Worm (Caenorhabditis elegans) whole organism, L1 larva: ENCODE results near the gene srz-97.

Experiments
- C34B4.2 ChIP-seq: sonication (generic microtip); optimal IDR thresholded peaks from 2 replicates; lab custom pipeline; 2017; ENCODE audit warnings: mild to moderate bottlenecking, missing genetic modification characterization, missing compliant biosample characterization
- aha-1 ChIP-seq: fragments of 150-350 bp; optimal IDR thresholded peaks from 2 replicates; lab custom pipeline; 2014; ENCODE audit warnings: missing biosample characterization, missing genetic modification characterization
- aly-2 ChIP-seq: fragments of 150-350 bp; optimal IDR thresholded peaks from 2 replicates; lab custom pipeline; 2014; ENCODE audit warnings: missing biosample characterization, missing genetic modification characterization
- ama-1 ChIP-seq: fragments of 150-350 bp; optimal IDR thresholded peaks from 2 replicates; lab custom pipeline; 2014
- ceh-82 ChIP-seq, 3 experiments: fragments of 150-350 bp in 1 of 3; sonication (generic microtip) in 2 of 3; optimal IDR thresholded peaks; 2 replicates each; lab custom pipeline; 2014 to 2017; ENCODE audit warnings: missing biosample characterization in 3 of 3, missing genetic modification characterization in 3 of 3
- ceh-90 ChIP-seq: sonication (generic microtip); optimal IDR thresholded peaks from 2 replicates; lab custom pipeline; 2016; ENCODE audit warnings: missing genetic modification characterization, missing compliant biosample characterization
- efl-1 ChIP-seq, 4 experiments: fragments of 150-350 bp; optimal IDR thresholded peaks in 3 of 4; peaks in 1 of 4; 1 replicate in 1 of 4; 2 replicates in 3 of 4; lab custom pipeline; 2014; ENCODE audit warnings: missing biosample characterization in 2 of 4, missing genetic modification characterization in 2 of 4, missing genetic modification reagents in 2 of 4
- efl-3 ChIP-seq: fragments of 200-800 bp; sonication (Bioruptor generic); optimal IDR thresholded peaks from 2 replicates; lab custom pipeline; 2018; ENCODE audit warnings: mild to moderate bottlenecking, missing genetic modification characterization, missing compliant biosample characterization
- egl-13 ChIP-seq: sonication (generic microtip); optimal IDR thresholded peaks from 2 replicates; lab custom pipeline; 2016; ENCODE audit warnings: missing genotype, missing genetic modification reagents, missing genetic modification characterization, missing compliant biosample characterization
- elt-2 ChIP-seq: sonication (generic microtip); optimal IDR thresholded peaks from 2 replicates; lab custom pipeline; 2016; ENCODE audit warnings: missing genetic modification characterization, mild to moderate bottlenecking, inconsistent platforms, missing compliant biosample characterization, missing genetic modification reagents
- fkh-10 ChIP-seq: sonication (generic microtip); optimal IDR thresholded peaks from 2 replicates; lab custom pipeline; 2017; ENCODE audit warnings: missing biosample characterization, missing genetic modification reagents, missing genetic modification characterization
- fkh-4 ChIP-seq: sonication (generic microtip); optimal IDR thresholded peaks from 2 replicates; lab custom pipeline; 2016; ENCODE audit warnings: missing compliant biosample characterization, missing genetic modification characterization, borderline replicate concordance
- hlh-4 ChIP-seq: sonication (generic microtip); optimal IDR thresholded peaks from 2 replicates; lab custom pipeline; 2016; ENCODE audit warnings: mild to moderate bottlenecking, missing genetic modification characterization, missing compliant biosample characterization
- irx-1 ChIP-seq: sonication (generic microtip); optimal IDR thresholded peaks from 2 replicates; lab custom pipeline; 2016; ENCODE audit warnings: missing genetic modification characterization, missing compliant biosample characterization
- jun-1 ChIP-seq: fragments of 150-350 bp; optimal IDR thresholded peaks from 2 replicates; lab custom pipeline; 2014; ENCODE audit warnings: missing biosample characterization, missing genetic modification reagents, missing genetic modification characterization
- lin-14 ChIP-seq: fragments of 200-800 bp; sonication (Bioruptor generic); optimal IDR thresholded peaks from 2 replicates; lab custom pipeline; 2018; ENCODE audit warnings: mild to moderate bottlenecking, missing genetic modification characterization, moderate library complexity, missing compliant biosample characterization
- lin-35 ChIP-seq, 2 experiments: fragments of 150-350 bp; optimal IDR thresholded peaks; 2 replicates each; lab custom pipeline; 2014; ENCODE audit warnings: missing biosample characterization in 2 of 2, missing genetic modification characterization in 2 of 2, missing genetic modification reagents in 2 of 2
- lsy-2 ChIP-seq, 2 experiments: fragments of 150-350 bp; optimal IDR thresholded peaks; 2 replicates each; lab custom pipeline; 2014; ENCODE audit warnings: missing biosample characterization in 2 of 2, missing genetic modification characterization in 2 of 2
- mdl-1 ChIP-seq, 2 experiments: fragments of 150-350 bp; optimal IDR thresholded peaks; 2 replicates each; lab custom pipeline; 2014 to 2017; ENCODE audit warnings: missing biosample characterization in 2 of 2, missing genetic modification characterization in 2 of 2, inconsistent platforms in 1 of 2
- mef-2 ChIP-seq: fragments of 150-350 bp; optimal IDR thresholded peaks from 2 replicates; lab custom pipeline; 2014; ENCODE audit warnings: missing biosample characterization, missing genetic modification characterization
- mep-1 ChIP-seq: fragments of 150-350 bp; optimal IDR thresholded peaks from 2 replicates; lab custom pipeline; 2014; ENCODE audit warnings: missing biosample characterization, missing genetic modification characterization
- nhr-12 ChIP-seq: sonication (generic microtip); optimal IDR thresholded peaks from 2 replicates; lab custom pipeline; 2017; ENCODE audit warnings: missing biosample characterization, missing genetic modification characterization
- nhr-20 ChIP-seq: sonication (generic microtip); optimal IDR thresholded peaks from 2 replicates; lab custom pipeline; 2016; ENCODE audit warnings: mild to moderate bottlenecking, missing genetic modification characterization, missing compliant biosample characterization
- nhr-237 ChIP-seq: fragments of 150-350 bp; optimal IDR thresholded peaks from 2 replicates; lab custom pipeline; 2014; ENCODE audit warnings: missing biosample characterization, missing genetic modification characterization
- nhr-28 ChIP-seq: fragments of 150-350 bp; optimal IDR thresholded peaks from 2 replicates; lab custom pipeline; 2014; ENCODE audit warnings: missing biosample characterization, missing genetic modification characterization
- nhr-71 ChIP-seq: sonication (generic microtip); optimal IDR thresholded peaks from 2 replicates; lab custom pipeline; 2016; ENCODE audit warnings: mild to moderate bottlenecking, missing genetic modification characterization, moderate library complexity, missing compliant biosample characterization
- nhr-76 ChIP-seq: sonication (generic microtip); optimal IDR thresholded peaks from 2 replicates; lab custom pipeline; 2017; ENCODE audit warnings: missing biosample characterization, missing genetic modification characterization
- nhr-77 ChIP-seq: fragments of 150-350 bp; optimal IDR thresholded peaks from 2 replicates; lab custom pipeline; 2014; ENCODE audit warnings: missing biosample characterization, missing genetic modification characterization
- nhr-90 ChIP-seq: sonication (generic microtip); optimal IDR thresholded peaks from 2 replicates; lab custom pipeline; 2016; ENCODE audit warnings: mild to moderate bottlenecking, missing genetic modification characterization, missing compliant biosample characterization; ENCODE audit not compliant: poor library complexity
- pag-3 ChIP-seq: sonication (generic microtip); optimal IDR thresholded peaks from 2 replicates; lab custom pipeline; 2017; ENCODE audit warnings: missing genetic modification characterization, mild to moderate bottlenecking, missing compliant biosample characterization, antibody characterized with exemption, borderline replicate concordance; ENCODE audit not compliant: insufficient read depth
- pax-3 ChIP-seq: fragments of 200-800 bp; sonication (Bioruptor generic); optimal IDR thresholded peaks from 2 replicates; lab custom pipeline; 2018; ENCODE audit warnings: mild to moderate bottlenecking, missing genetic modification characterization, moderate library complexity, missing compliant biosample characterization
- pqm-1 ChIP-seq: sonication (generic microtip); optimal IDR thresholded peaks from 3 replicates; lab custom pipeline; 2017; ENCODE audit warnings: missing biosample characterization, missing genetic modification characterization
- rnt-1 ChIP-seq: sonication (generic microtip); optimal IDR thresholded peaks from 2 replicates; lab custom pipeline; 2016; ENCODE audit warnings: mild to moderate bottlenecking, missing genetic modification characterization, moderate library complexity, missing compliant biosample characterization
- snpc-4 ChIP-seq: fragments of 150-350 bp; optimal IDR thresholded peaks from 2 replicates; lab custom pipeline; 2014; ENCODE audit warnings: missing biosample characterization, missing genetic modification characterization
- sptf-1 ChIP-seq: fragments of 150-350 bp; optimal IDR thresholded peaks from 2 replicates; lab custom pipeline; 2014; ENCODE audit warnings: missing biosample characterization, missing genetic modification characterization
- swsn-7 ChIP-seq: sonication (generic microtip); optimal IDR thresholded peaks from 2 replicates; lab custom pipeline; 2016; ENCODE audit warnings: missing genetic modification characterization, missing compliant biosample characterization
- tbx-2 ChIP-seq: sonication (generic microtip); optimal IDR thresholded peaks from 2 replicates; lab custom pipeline; 2016; ENCODE audit warnings: missing genetic modification characterization, missing compliant biosample characterization
- unc-30 ChIP-seq: sonication (generic microtip); optimal IDR thresholded peaks from 2 replicates; lab custom pipeline; 2017; ENCODE audit warnings: missing biosample characterization, missing genetic modification characterization
- unc-86 ChIP-seq: sonication (generic microtip); optimal IDR thresholded peaks from 2 replicates; lab custom pipeline; 2016; ENCODE audit warnings: missing genetic modification characterization, missing compliant biosample characterization
- unc-98 ChIP-seq: fragments of 200-800 bp; sonication (Bioruptor generic); IDR thresholded peaks from 2 replicates; pipeline ENCODE4 v1.3.6; 2022; ENCODE audit warnings: missing genetic modification characterization, missing compliant biosample characterization
- vab-15 ChIP-seq: sonication (generic microtip); optimal IDR thresholded peaks from 2 replicates; lab custom pipeline; 2017; ENCODE audit warnings: missing genotype, mild to moderate bottlenecking, missing genetic modification characterization, missing compliant biosample characterization
- xbp-1 ChIP-seq: sonication (generic microtip); optimal IDR thresholded peaks from 2 replicates; lab custom pipeline; 2016; ENCODE audit warnings: missing genetic modification characterization, missing compliant biosample characterization
- zag-1 ChIP-seq: fragments of 150-350 bp; optimal IDR thresholded peaks from 2 replicates; lab custom pipeline; 2014; ENCODE audit warnings: missing biosample characterization, missing genetic modification characterization
- zip-4 ChIP-seq: fragments of 200-800 bp; sonication (Bioruptor generic); optimal IDR thresholded peaks from 2 replicates; lab custom pipeline; 2018; ENCODE audit warnings: mild to moderate bottlenecking, missing genetic modification characterization, moderate library complexity, missing compliant biosample characterization
- ztf-11 ChIP-seq, 2 experiments: sonication (generic microtip); optimal IDR thresholded peaks; 2 replicates each; lab custom pipeline; 2016 to 2017; ENCODE audit warnings: missing genetic modification characterization in 2 of 2, missing biosample characterization in 1 of 2, missing compliant biosample characterization in 1 of 2

Gene srz-97

ce11 chrV:14504774-14505173, 36.7 kb upstream of the srz-97 start:
- TF ChIP-seq mep-1: no peak
- TF ChIP-seq mdl-1 (tag; optimal IDR thresholded peaks at IDR 0.05; lab: Kevin White, UChicago): no peak
- TF ChIP-seq xbp-1: no peak
- peak; percentile 6 for TF ChIP-seq pax-3
- TF ChIP-seq lsy-2 (tag; optimal IDR thresholded peaks at IDR 0.05; lab: Kevin White, UChicago): no peak
- TF ChIP-seq unc-86 (tag; lab: Kevin White, UChicago): no peak
- no peak for TF ChIP-seq efl-3 (GFP tag; lab: Kevin White, UChicago)
- TF ChIP-seq lin-35 (GFP tag; optimal IDR thresholded peaks at IDR 0.05; lab: Kevin White, UChicago): no peak
- TF ChIP-seq pqm-1: no peak
- no peak for TF ChIP-seq zag-1 (tag; lab: Kevin White, UChicago)
- TF ChIP-seq nhr-71: peak; percentile 1
- TF ChIP-seq fkh-10: no peak
- TF ChIP-seq nhr-77 (tag; lab: Kevin White, UChicago): no peak
- no peak for TF ChIP-seq nhr-76 (tag; lab: Kevin White, UChicago)
- no peak for TF ChIP-seq sptf-1 (tag; lab: Kevin White, UChicago)
- no peak for TF ChIP-seq ceh-90 (tag; lab: Kevin White, UChicago)
- TF ChIP-seq snpc-4 (tag; lab: Kevin White, UChicago): no peak
- TF ChIP-seq efl-1 (optimal IDR thresholded peaks at IDR 0.05; lab: Kevin White, UChicago): no peak
- peak in 1 of 2 experiments; percentile 74 for TF ChIP-seq efl-1 (GFP tag; optimal IDR thresholded peaks at IDR 0.05 in 1 of 2; lab: Kevin White, UChicago)
- TF ChIP-seq swsn-7: no peak
- no peak for TF ChIP-seq ceh-82 (tag; optimal IDR thresholded peaks at IDR 0.05; lab: Kevin White, UChicago)
- TF ChIP-seq C34B4.2 (tag; lab: Kevin White, UChicago): no peak
- TF ChIP-seq aly-2 (tag; lab: Kevin White, UChicago): no peak
- no peak for TF ChIP-seq pag-3
- no peak for TF ChIP-seq egl-13 (tag; lab: Kevin White, UChicago)
- no peak for TF ChIP-seq unc-98 (GFP tag; lab: Robert Waterston, UW)
- TF ChIP-seq fkh-4 (tag; lab: Kevin White, UChicago): no peak
- no peak for TF ChIP-seq jun-1 (tag; lab: Kevin White, UChicago)
- peak; percentile 17 for TF ChIP-seq elt-2 (tag; lab: Kevin White, UChicago)
- no peak for TF ChIP-seq nhr-237
- TF ChIP-seq zip-4 (GFP tag; lab: Kevin White, UChicago): no peak
- TF ChIP-seq nhr-90: no peak
- TF ChIP-seq irx-1 (tag; lab: Kevin White, UChicago): no peak
- TF ChIP-seq rnt-1 (tag; lab: Kevin White, UChicago): peak; percentile 20
- TF ChIP-seq unc-30: no peak
- no peak for TF ChIP-seq nhr-12 (tag; lab: Kevin White, UChicago)
- TF ChIP-seq vab-15 (tag; lab: Kevin White, UChicago): no peak
- TF ChIP-seq ztf-11 (tag; optimal IDR thresholded peaks at IDR 0.05; lab: Kevin White, UChicago): no peak
- no peak for TF ChIP-seq mef-2 (tag; lab: Kevin White, UChicago)
- TF ChIP-seq ama-1 (lab: Kevin White, UChicago): no peak
- TF ChIP-seq nhr-20 (tag; lab: Kevin White, UChicago): no peak
- TF ChIP-seq lin-14 (GFP tag; lab: Kevin White, UChicago): peak; percentile 62
- TF ChIP-seq nhr-28 (tag; lab: Kevin White, UChicago): no peak
- no peak for TF ChIP-seq aha-1
- TF ChIP-seq hlh-4 (tag; lab: Kevin White, UChicago): no peak

ce11 chrV:14504120-14504519, 36.1 kb upstream of the srz-97 start:
- TF ChIP-seq lin-14 (GFP tag; lab: Kevin White, UChicago) (peak; percentile 10), tbx-2 (tag; lab: Kevin White, UChicago) (no peak), elt-2 (tag; lab: Kevin White, UChicago) (peak; percentile 19)
- TF ChIP-seq, all 84 proteins: peak for 2
